Worm (Caenorhabditis elegans): ENCODE measurements around the gene mfsd-13.2.

The mfsd-13.2 gene

ce11 chrII:7165749-7166148 is at the start of gene mfsd-13.2:
mfsd-13.2 (minus strand) TSS chrII:7165849.
- TF ChIP-seq ceh-34 (tag; optimal IDR thresholded peaks at IDR 0.05) (no peak), unc-55 (GFP tag; optimal IDR thresholded peaks at IDR 0.05) (no peak), ama-1 (optimal IDR thresholded peaks at IDR 0.05) (no peak), pros-1 (tag; optimal IDR thresholded peaks at IDR 0.05) (no peak), pha-2 (tag; optimal IDR thresholded peaks at IDR 0.05) (no peak), hlh-30 (tag; optimal IDR thresholded peaks at IDR 0.05; ENCODE audit: insufficient read depth) (no peak)

- no peak for TF ChIP-seq ahr-1 (tag; optimal IDR thresholded peaks at IDR 0.05)
- TF ChIP-seq sox-4 (tag; optimal IDR thresholded peaks at IDR 0.05), result no peak
- no peak for TF ChIP-seq mec-3 (tag; optimal IDR thresholded peaks at IDR 0.05; ENCODE audit: borderline replicate concordance)
- TF ChIP-seq che-1 (tag; optimal IDR thresholded peaks at IDR 0.05), result no peak
- TF ChIP-seq ceh-18 (tag; optimal IDR thresholded peaks at IDR 0.05), result no peak
- no peak for TF ChIP-seq gmeb-2 (tag; optimal IDR thresholded peaks at IDR 0.05)
- no peak for TF ChIP-seq K02D7.2 (tag; optimal IDR thresholded peaks at IDR 0.05)
- TF ChIP-seq fax-1 (tag; optimal IDR thresholded peaks at IDR 0.05), result no peak
- TF ChIP-seq hlh-6 (tag; optimal IDR thresholded peaks at IDR 0.05), result no peak
- no peak for TF ChIP-seq ceh-22 (tag; optimal IDR thresholded peaks at IDR 0.05)
- TF ChIP-seq pag-3 (tag; optimal IDR thresholded peaks at IDR 0.05; ENCODE audit: borderline replicate concordance), result no peak
- TF ChIP-seq Y22D7AL.16 (tag; optimal IDR thresholded peaks at IDR 0.05), result no peak
These were observed 46.4 kb upstream of the mfsd-13.2 start, which contains the start of gene E04F6.9 for ce11 chrII:7212059-7212458. E04F6.9 (minus strand) TSS chrII:7212159.

DNA sequence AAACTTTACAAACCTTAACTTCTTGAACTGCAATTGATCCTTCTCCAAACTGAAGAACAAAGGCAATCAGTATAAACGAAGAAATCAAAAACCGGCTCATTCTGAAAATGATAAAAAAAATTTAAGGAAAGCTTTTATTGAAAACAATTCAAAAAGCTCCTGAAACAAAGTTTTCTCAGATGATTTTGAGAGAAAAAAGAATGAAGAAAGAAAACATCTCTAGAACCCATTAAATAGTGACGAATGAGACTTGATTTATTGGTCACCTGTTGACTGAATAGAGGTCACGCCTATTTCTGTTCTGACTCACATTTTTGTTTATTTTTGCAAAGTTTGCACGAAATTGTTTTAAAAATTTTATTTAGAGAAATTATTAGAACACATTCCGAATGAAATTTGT is 45.6 kb upstream of the mfsd-13.2 start, which contains the start of gene E04F6.8:
TSS of gene E04F6.8 (minus strand) at position 101 of the 400 bp plus-strand sequence.
- TF ChIP-seq C08G9.2 (tag; optimal IDR thresholded peaks at IDR 0.05), result no peak
- no peak for TF ChIP-seq hlh-30 (tag; optimal IDR thresholded peaks at IDR 0.05; ENCODE audit: insufficient read depth)
- TF ChIP-seq npax-4 (tag; optimal IDR thresholded peaks at IDR 0.05), result no peak
- TF ChIP-seq sox-4 (tag; optimal IDR thresholded peaks at IDR 0.05), result no peak
- TF ChIP-seq ahr-1 (tag; optimal IDR thresholded peaks at IDR 0.05), result no peak
- TF ChIP-seq ceh-18 (tag; optimal IDR thresholded peaks at IDR 0.05), result no peak
- no peak for TF ChIP-seq mec-3 (tag; optimal IDR thresholded peaks at IDR 0.05; ENCODE audit: borderline replicate concordance)
- no peak for TF ChIP-seq ceh-31 (tag; optimal IDR thresholded peaks at IDR 0.05)
- no peak for TF ChIP-seq elt-4 (tag; optimal IDR thresholded peaks at IDR 0.05)
- TF ChIP-seq ceh-9 (tag; optimal IDR thresholded peaks at IDR 0.05), result no peak
- TF ChIP-seq ttx-3 (tag; optimal IDR thresholded peaks at IDR 0.05), result no peak
- TF ChIP-seq ceh-48 (tag; optimal IDR thresholded peaks at IDR 0.05), result no peak
- TF ChIP-seq ceh-14 (tag; optimal IDR thresholded peaks at IDR 0.05), result no peak
- no peak for TF ChIP-seq pat-9 (tag; optimal IDR thresholded peaks at IDR 0.05)
- TF ChIP-seq fax-1 (tag; optimal IDR thresholded peaks at IDR 0.05), result no peak
- TF ChIP-seq ceh-45 (GFP tag; IDR thresholded peaks at IDR 0.05), result no peak
- TF ChIP-seq hlh-8 (tag; optimal IDR thresholded peaks at IDR 0.05), result no peak
- no peak for TF ChIP-seq elt-2 (tag; optimal IDR thresholded peaks at IDR 0.05)

DNA sequence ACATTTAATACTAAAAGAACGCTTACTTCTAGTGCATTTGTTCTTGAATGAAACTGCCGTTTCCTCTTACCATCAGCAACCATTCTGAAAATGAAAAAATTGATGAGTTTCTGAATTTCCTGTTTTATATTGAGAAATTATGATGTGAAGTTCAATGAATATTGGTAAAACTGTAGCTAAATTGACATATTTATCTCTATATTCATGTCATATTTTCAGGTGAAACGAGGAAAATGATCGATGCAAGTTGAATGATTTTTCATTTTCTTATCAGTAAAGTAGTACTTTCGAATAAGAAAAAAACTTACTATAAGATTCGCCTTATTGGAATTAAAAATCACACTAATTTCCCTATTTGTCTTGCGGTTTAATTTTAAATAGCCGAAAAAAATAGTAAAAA is 44.5 kb upstream of the mfsd-13.2 start, which contains the start of gene E04F6.15:
TSS of gene E04F6.15 (minus strand) at position 101 of the 400 bp plus-strand sequence.
- TF ChIP-seq ceh-2 (tag; optimal IDR thresholded peaks at IDR 0.05) (no peak), elt-2 (tag; optimal IDR thresholded peaks at IDR 0.05) (no peak), lim-6 (tag; optimal IDR thresholded peaks at IDR 0.05) (no peak), ceh-18 (tag; optimal IDR thresholded peaks at IDR 0.05) (no peak), pha-2 (tag; optimal IDR thresholded peaks at IDR 0.05) (no peak), hlh-15 (tag; optimal IDR thresholded peaks at IDR 0.05) (no peak), nfya-1 (tag; optimal IDR thresholded peaks at IDR 0.05) (no peak), unc-42 (tag; optimal IDR thresholded peaks at IDR 0.05) (no peak), lin-11 (tag; optimal IDR thresholded peaks at IDR 0.05) (no peak), unc-3 (GFP tag; conservative IDR thresholded peaks at IDR 0.05) (no peak), unc-3 (tag; optimal IDR thresholded peaks at IDR 0.05) (no peak), Y22D7AL.16 (tag; optimal IDR thresholded peaks at IDR 0.05) (no peak)

All from whole organism, late embryonic.